Worm (Caenorhabditis elegans): ENCODE results near the gene pssy-2.
"Not testable (repeated sequence)": the region's sequence is repeated elsewhere in the genome, so short reads cannot be mapped to it uniquely, and the experiment has no call there.

The pssy-2 gene

DNA sequence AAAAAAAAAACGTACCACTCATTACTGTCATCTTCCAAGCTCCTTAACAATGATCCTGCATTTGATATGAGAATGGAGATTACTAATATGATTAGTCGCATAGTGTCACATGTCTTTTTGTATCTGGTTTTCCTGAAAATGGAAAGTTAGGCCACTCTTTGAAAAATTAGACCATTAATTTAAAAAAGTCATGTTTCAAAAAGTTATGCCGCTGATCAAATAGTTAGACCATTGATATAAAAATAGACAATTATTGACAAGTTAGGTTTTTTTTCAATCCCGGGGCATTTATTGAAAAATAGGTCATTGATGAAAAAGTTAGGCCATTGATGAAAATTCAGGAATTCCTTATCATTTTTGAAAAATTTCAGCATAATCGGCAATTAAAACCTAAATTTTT lies 12.4 kb downstream of the pssy-2 start, which contains the start of gene acc-4:
TSS of gene acc-4 (minus strand) at position 101 of the 400 bp plus-strand sequence.
- TF ChIP-seq irx-1 (tag; optimal IDR thresholded peaks at IDR 0.05) (no peak), nhr-71 (tag; optimal IDR thresholded peaks at IDR 0.05) (no peak), nhr-76 (tag; optimal IDR thresholded peaks at IDR 0.05) (no peak), grh-1 (GFP tag; IDR thresholded peaks at IDR 0.05) (no peak), nhr-12 (tag; optimal IDR thresholded peaks at IDR 0.05) (no peak), isw-1 (GFP tag; IDR thresholded peaks at IDR 0.05) (no peak), ceh-88 (GFP tag; IDR thresholded peaks at IDR 0.05) (no peak)

ce11 chrIII:13492377-13492776 lies 20.8 kb downstream of the pssy-2 start, which contains the start of gene twk-40:
Gene twk-40, minus strand, starts transcription at chrIII:13492477.
- TF ChIP-seq fkh-8 (tag; optimal IDR thresholded peaks at IDR 0.05) = no peak
- no peak for TF ChIP-seq unc-86 (tag; optimal IDR thresholded peaks at IDR 0.05)
- TF ChIP-seq unc-30 (tag; optimal IDR thresholded peaks at IDR 0.05) = no peak
- no peak for TF ChIP-seq C04F5.9 (tag; optimal IDR thresholded peaks at IDR 0.05)
- TF ChIP-seq egl-13 (tag; optimal IDR thresholded peaks at IDR 0.05) = no peak
- no peak for TF ChIP-seq nhr-20 (tag; optimal IDR thresholded peaks at IDR 0.05)
- TF ChIP-seq tlp-1 (tag; optimal IDR thresholded peaks at IDR 0.05) = no peak
- no peak for TF ChIP-seq zag-1 (tag; optimal IDR thresholded peaks at IDR 0.05)
- TF ChIP-seq fos-1 (tag; optimal IDR thresholded peaks at IDR 0.05) = no peak
- no peak for TF ChIP-seq nhr-237 (tag; optimal IDR thresholded peaks at IDR 0.05)
- no peak for TF ChIP-seq unc-130 (tag; optimal IDR thresholded peaks at IDR 0.05)
- TF ChIP-seq lin-13 (GFP tag; optimal IDR thresholded peaks at IDR 0.05) = no peak
- TF ChIP-seq nhr-71 (tag; optimal IDR thresholded peaks at IDR 0.05) = no peak
- no peak for TF ChIP-seq lin-39 (tag; optimal IDR thresholded peaks at IDR 0.05)

- TF ChIP-seq tbx-2 (tag; optimal IDR thresholded peaks at IDR 0.05) = no peak
- TF ChIP-seq swsn-7 (tag; optimal IDR thresholded peaks at IDR 0.05) = no peak
- no peak for TF ChIP-seq ets-5 (GFP tag; IDR thresholded peaks at IDR 0.05)
- no peak for TF ChIP-seq mef-2 (tag; optimal IDR thresholded peaks at IDR 0.05)
- no peak for TF ChIP-seq grh-1 (GFP tag; IDR thresholded peaks at IDR 0.05)
- no peak for TF ChIP-seq elt-3 (tag; optimal IDR thresholded peaks at IDR 0.05)
- no peak for TF ChIP-seq dpl-1 (GFP tag; optimal IDR thresholded peaks at IDR 0.05)
- no peak for TF ChIP-seq nhr-11 (tag; optimal IDR thresholded peaks at IDR 0.05)
Measured at ce11 chrIII:13495571-13495970, 24.0 kb downstream of the pssy-2 start, which contains the start of gene T28A8.2. Gene T28A8.2, minus strand, starts transcription at chrIII:13495671.

- TF ChIP-seq elt-2 (tag; optimal IDR thresholded peaks at IDR 0.05); efl-3 (GFP tag; optimal IDR thresholded peaks at IDR 0.05); nhr-237 (tag; optimal IDR thresholded peaks at IDR 0.05): not testable (repeated sequence)
Measured at ce11 chrIII:13498899-13499298, 27.3 kb downstream of the pssy-2 start, which contains the start of gene T28A8.6. Gene T28A8.6, plus strand, starts transcription at chrIII:13499199.

DNA sequence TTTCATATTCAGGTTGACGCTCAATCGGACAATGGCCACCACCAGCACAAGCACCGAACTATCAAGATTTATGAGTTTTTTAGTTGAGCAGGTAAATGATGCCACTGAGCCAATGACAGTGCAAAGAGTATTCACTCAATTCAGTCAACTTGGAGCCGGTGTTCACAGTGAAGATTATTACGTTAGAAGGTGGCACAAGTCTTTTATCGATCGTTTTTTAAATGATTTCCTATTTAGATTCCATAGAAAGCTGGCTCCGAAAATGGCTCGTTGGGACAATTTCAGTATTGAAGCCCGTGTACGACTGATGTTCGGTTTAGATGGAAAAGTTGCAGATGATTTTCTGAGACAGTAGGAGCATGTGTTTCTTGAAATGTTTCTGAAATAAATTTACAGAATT lies 30.0 kb downstream of the pssy-2 start, which contains the start of gene T28A8.5:
TSS of gene T28A8.5 (plus strand) at position 32 of the 400 bp plus-strand sequence.
- TF ChIP-seq nhr-76 (tag; optimal IDR thresholded peaks at IDR 0.05) (no peak), efl-1 (optimal IDR thresholded peaks at IDR 0.05) (no peak), efl-1 (GFP tag; optimal IDR thresholded peaks at IDR 0.05 in 1 of 2) (peak in 1 of 2 experiments; percentile 84)

DNA sequence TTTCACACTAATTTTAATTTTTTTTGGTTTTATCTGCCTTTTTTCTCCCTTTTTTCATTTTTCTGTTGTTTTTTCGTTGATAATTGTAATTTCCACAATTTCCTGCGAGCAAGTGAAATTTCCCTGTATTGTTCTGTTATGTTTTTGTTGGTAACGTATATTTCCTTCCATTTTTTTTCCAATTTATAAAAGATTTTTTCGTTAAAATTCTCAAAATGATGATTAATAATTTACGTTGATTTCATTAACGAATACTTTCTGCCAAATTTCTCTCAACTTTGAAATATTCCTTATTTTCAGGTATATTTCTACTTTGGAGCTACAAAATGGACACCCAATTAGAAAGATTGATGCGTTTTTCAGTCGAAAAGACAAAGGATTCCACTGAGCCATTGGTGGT lies 30.9 kb downstream of the pssy-2 start, which contains the start of gene T28A8.8:
TSS of gene T28A8.8 (plus strand) at position 301 of the 400 bp plus-strand sequence.
- no peak for TF ChIP-seq nhr-28 (tag; optimal IDR thresholded peaks at IDR 0.05)
- TF ChIP-seq pag-3 (tag; optimal IDR thresholded peaks at IDR 0.05; ENCODE audit: borderline replicate concordance, insufficient read depth) = no peak
- TF ChIP-seq grh-1 (GFP tag; IDR thresholded peaks at IDR 0.05) = no peak
- TF ChIP-seq elt-3 (tag; optimal IDR thresholded peaks at IDR 0.05) = no peak
- TF ChIP-seq tlp-1 (tag; optimal IDR thresholded peaks at IDR 0.05) = no peak
- TF ChIP-seq aha-1 (tag; optimal IDR thresholded peaks at IDR 0.05) = no peak
- TF ChIP-seq ceh-88 (GFP tag; IDR thresholded peaks at IDR 0.05) = no peak
- TF ChIP-seq egl-27 (tag; optimal IDR thresholded peaks at IDR 0.05) = no peak
- TF ChIP-seq ets-5 (GFP tag; IDR thresholded peaks at IDR 0.05) = no peak
- no peak for TF ChIP-seq snu-23 (GFP tag; optimal IDR thresholded peaks at IDR 0.05)
- TF ChIP-seq unc-62 (GFP tag; optimal IDR thresholded peaks at IDR 0.05) = no peak
- TF ChIP-seq blmp-1 (tag; optimal IDR thresholded peaks at IDR 0.05) = no peak

All from whole organism, L1 larva.